In genomic region chrX:15860556-15861008, ce11 we compare ENCODE assay signal across 7 worm cellular contexts.
A peak's percentile ranks its signal among the peaks of the same experiment; 100 is the strongest.
TF ChIP-seq lines count a peak whose summit lies in the region.

F53H4.6 (minus strand) TSS chrX:15860606.

TF ChIP-seq in whole organism, L1 larva, 84 proteins besides CTCF, POLR2A, EP300 and RAD21 (continues in another document):
- no peak for TF ChIP-seq lin-39 (tag; optimal IDR thresholded peaks at IDR 0.05; lab: Kevin White, UChicago)
- TF ChIP-seq nhr-90 (tag; optimal IDR thresholded peaks at IDR 0.05; lab: Kevin White, UChicago; ENCODE audit: poor library complexity): no peak
- TF ChIP-seq fkh-4 (tag; optimal IDR thresholded peaks at IDR 0.05; lab: Kevin White, UChicago; ENCODE audit: borderline replicate concordance): no peak
- no peak for TF ChIP-seq Y116A8C.19 (tag; optimal IDR thresholded peaks at IDR 0.05; lab: Kevin White, UChicago; ENCODE audit: borderline replicate concordance)
- no peak for TF ChIP-seq ceh-63 (GFP tag; optimal IDR thresholded peaks at IDR 0.05; lab: Kevin White, UChicago)
- peak; percentile 28 for TF ChIP-seq zip-4 (GFP tag; optimal IDR thresholded peaks at IDR 0.05; lab: Kevin White, UChicago)
- peak; percentile 69 for TF ChIP-seq nhr-47 (tag; optimal IDR thresholded peaks at IDR 0.05; lab: Kevin White, UChicago)
- no peak for TF ChIP-seq sox-4 (tag; optimal IDR thresholded peaks at IDR 0.05; lab: Kevin White, UChicago)
- TF ChIP-seq F16B12.6 (tag; optimal IDR thresholded peaks at IDR 0.05; lab: Kevin White, UChicago): no peak
- TF ChIP-seq ceh-82 (tag; optimal IDR thresholded peaks at IDR 0.05; lab: Kevin White, UChicago): no peak
- peak; percentile 66 for TF ChIP-seq nhr-71 (tag; optimal IDR thresholded peaks at IDR 0.05; lab: Kevin White, UChicago)
- TF ChIP-seq isw-1 (GFP tag; IDR thresholded peaks at IDR 0.05; lab: Robert Waterston, UW): peak; percentile 72
- TF ChIP-seq blmp-1 (tag; optimal IDR thresholded peaks at IDR 0.05; lab: Kevin White, UChicago): no peak

TF ChIP-seq in whole organism, L2 larva, 48 proteins besides CTCF, POLR2A, EP300 and RAD21:
- TF ChIP-seq crh-2 (tag; optimal IDR thresholded peaks at IDR 0.05; lab: Kevin White, UChicago) (peak; percentile 6), lin-39 (tag; optimal IDR thresholded peaks at IDR 0.05; lab: Kevin White, UChicago) (no peak), unc-55 (GFP tag; optimal IDR thresholded peaks at IDR 0.05; lab: Kevin White, UChicago) (peak; percentile 62), zag-1 (tag; optimal IDR thresholded peaks at IDR 0.05; lab: Kevin White, UChicago) (no peak), nhr-129 (tag; optimal IDR thresholded peaks at IDR 0.05; lab: Kevin White, UChicago) (peak; percentile 34), lin-11 (tag; optimal IDR thresholded peaks at IDR 0.05; lab: Kevin White, UChicago) (no peak), unc-62 (GFP tag; optimal IDR thresholded peaks at IDR 0.05; lab: Kevin White, UChicago) (no peak), sma-9 (GFP tag; optimal IDR thresholded peaks at IDR 0.05; lab: Kevin White, UChicago) (no peak), sma-9 (tag; optimal IDR thresholded peaks at IDR 0.05; lab: Kevin White, UChicago) (no peak), lsy-2 (tag; optimal IDR thresholded peaks at IDR 0.05; lab: Kevin White, UChicago) (peak; percentile 30 to 74), Y55F3AM.14 (GFP tag; optimal IDR thresholded peaks at IDR 0.05; lab: Kevin White, UChicago) (no peak), C34F6.9 (tag; optimal IDR thresholded peaks at IDR 0.05; lab: Kevin White, UChicago) (peak; percentile 11), elt-1 (tag; optimal IDR thresholded peaks at IDR 0.05; lab: Kevin White, UChicago) (no peak)
TF ChIP-seq in whole organism, L2 larva: peak in this region for 5.

TF ChIP-seq in whole organism, L3 larva, 47 proteins besides CTCF, POLR2A, EP300 and RAD21 (continues in another document):
- no peak for TF ChIP-seq ceh-16 (tag; optimal IDR thresholded peaks at IDR 0.05; lab: Kevin White, UChicago)
- no peak for TF ChIP-seq tbx-2 (tag; optimal IDR thresholded peaks at IDR 0.05; lab: Kevin White, UChicago)
- no peak for TF ChIP-seq nhr-11 (tag; optimal IDR thresholded peaks at IDR 0.05; lab: Kevin White, UChicago)
- TF ChIP-seq nhr-237 (tag; optimal IDR thresholded peaks at IDR 0.05; lab: Kevin White, UChicago): no peak
- no peak for TF ChIP-seq jun-1 (tag; optimal IDR thresholded peaks at IDR 0.05; lab: Kevin White, UChicago)
- TF ChIP-seq egl-5 (tag; optimal IDR thresholded peaks at IDR 0.05; lab: Kevin White, UChicago): no peak
- TF ChIP-seq eor-1 (tag; optimal IDR thresholded peaks at IDR 0.05; lab: Kevin White, UChicago): no peak
- peak; percentile 77 for TF ChIP-seq lin-15B (tag; optimal IDR thresholded peaks at IDR 0.05; lab: Kevin White, UChicago)
- no peak for TF ChIP-seq ceh-82 (tag; optimal IDR thresholded peaks at IDR 0.05; lab: Kevin White, UChicago)
- TF ChIP-seq nhr-23 (tag; optimal IDR thresholded peaks at IDR 0.05; lab: Kevin White, UChicago): no peak
- no peak for TF ChIP-seq ztf-4 (tag; optimal IDR thresholded peaks at IDR 0.05; lab: Kevin White, UChicago)
- TF ChIP-seq pqm-1 (tag; optimal IDR thresholded peaks at IDR 0.05; lab: Kevin White, UChicago): no peak
- TF ChIP-seq ceh-9 (tag; optimal IDR thresholded peaks at IDR 0.05; lab: Kevin White, UChicago): no peak
- no peak for TF ChIP-seq pha-4 (tag; optimal IDR thresholded peaks at IDR 0.05; lab: Kevin White, UChicago)
- peak; percentile 62 for TF ChIP-seq lsy-12 (tag; optimal IDR thresholded peaks at IDR 0.05; lab: Kevin White, UChicago)

TF ChIP-seq in whole organism, L4 larva, 104 proteins besides CTCF, POLR2A, EP300 and RAD21 (continues in another document):
- no peak for TF ChIP-seq nhr-10 (tag; optimal IDR thresholded peaks at IDR 0.05; lab: Kevin White, UChicago)
- TF ChIP-seq duxl-1 (tag; optimal IDR thresholded peaks at IDR 0.05; lab: Kevin White, UChicago; ENCODE audit: poor library complexity): no peak
- TF ChIP-seq T20F7.1 (GFP tag; optimal IDR thresholded peaks at IDR 0.05; lab: Kevin White, UChicago): no peak
- TF ChIP-seq nhr-11 (tag; optimal IDR thresholded peaks at IDR 0.05; lab: Kevin White, UChicago): peak; percentile 16
- peak; percentile 3 for TF ChIP-seq dve-1 (tag; optimal IDR thresholded peaks at IDR 0.05; lab: Kevin White, UChicago; ENCODE audit: insufficient read depth)
- TF ChIP-seq lin-38 (GFP tag; IDR thresholded peaks at IDR 0.05; lab: Robert Waterston, UW): peak; percentile 85
- peak; percentile 25 for TF ChIP-seq rbr-2 (tag; optimal IDR thresholded peaks at IDR 0.05; lab: Kevin White, UChicago)
- TF ChIP-seq dpl-1 (GFP tag; optimal IDR thresholded peaks at IDR 0.05; lab: Kevin White, UChicago): peak; percentile 27
- peak; percentile 69 for TF ChIP-seq hmg-1.1 (GFP tag; IDR thresholded peaks at IDR 0.05; lab: Robert Waterston, UW)
- peak; percentile 25 for TF ChIP-seq hlh-11 (tag; optimal IDR thresholded peaks at IDR 0.05; lab: Kevin White, UChicago)
- peak; percentile 19 for TF ChIP-seq F37D6.2 (tag; optimal IDR thresholded peaks at IDR 0.05; lab: Kevin White, UChicago)
- TF ChIP-seq mdl-1 (tag; optimal IDR thresholded peaks at IDR 0.05; lab: Kevin White, UChicago): peak in 1 of 2 experiments; percentile 30
- TF ChIP-seq dmd-9 (GFP tag; IDR thresholded peaks at IDR 0.05; lab: Robert Waterston, UW): 0 out of 2 replicates have a peak, but pooled peaks have one; percentile 39

TF ChIP-seq in whole organism, late embryonic, 69 proteins besides CTCF, POLR2A, EP300 and RAD21:
- TF ChIP-seq unc-42 (tag; optimal IDR thresholded peaks at IDR 0.05; lab: Kevin White, UChicago): peak; percentile 11
- peak; percentile 4 for TF ChIP-seq pax-1 (tag; optimal IDR thresholded peaks at IDR 0.05; lab: Kevin White, UChicago)
- peak; percentile 38 for TF ChIP-seq nfya-1 (tag; optimal IDR thresholded peaks at IDR 0.05; lab: Kevin White, UChicago)
- no peak for TF ChIP-seq sox-4 (tag; optimal IDR thresholded peaks at IDR 0.05; lab: Kevin White, UChicago)
- peak; percentile 23 for TF ChIP-seq ref-2 (tag; optimal IDR thresholded peaks at IDR 0.05; lab: Kevin White, UChicago)
- peak; percentile 24 for TF ChIP-seq ceh-31 (tag; optimal IDR thresholded peaks at IDR 0.05; lab: Kevin White, UChicago)
- no peak for TF ChIP-seq unc-55 (GFP tag; optimal IDR thresholded peaks at IDR 0.05; lab: Kevin White, UChicago)

TF ChIP-seq in whole organism, mixed stage, embryonic, 35 proteins besides CTCF, POLR2A, EP300 and RAD21:
- TF ChIP-seq blmp-1 (tag; optimal IDR thresholded peaks at IDR 0.05; lab: Kevin White, UChicago) (no peak), mep-1 (tag; optimal IDR thresholded peaks at IDR 0.05; lab: Kevin White, UChicago) (no peak), mab-5 (tag; optimal IDR thresholded peaks at IDR 0.05; lab: Kevin White, UChicago) (no peak), lsy-2 (tag; optimal IDR thresholded peaks at IDR 0.05; lab: Kevin White, UChicago) (peak; percentile 9), mls-2 (tag; optimal IDR thresholded peaks at IDR 0.05; lab: Kevin White, UChicago) (peak; percentile 30), pha-4 (tag; optimal IDR thresholded peaks at IDR 0.05; lab: Kevin White, UChicago) (no peak)

TF ChIP-seq in whole organism, young adult, 124 proteins besides CTCF, POLR2A, EP300 and RAD21:
- TF ChIP-seq pbrm-1 (GFP tag; IDR thresholded peaks at IDR 0.05; lab: Robert Waterston, UW) (0 out of 2 replicates have a peak, but pooled peaks have one; percentile 10), let-607 (tag; optimal IDR thresholded peaks at IDR 0.05; lab: Kevin White, UChicago) (no peak), attf-5 (GFP tag; optimal IDR thresholded peaks at IDR 0.05; lab: Kevin White, UChicago) (peak; percentile 23), attf-3 (GFP tag; conservative IDR thresholded peaks at IDR 0.05; lab: Robert Waterston, UW) (peak; percentile 54; the same call in 1 of the 2 replicates), Y56A3A.18 (GFP tag; IDR thresholded peaks at IDR 0.05; lab: Robert Waterston, UW) (no peak), mcd-1 (GFP tag; IDR thresholded peaks at IDR 0.05; lab: Robert Waterston, UW) (peak; percentile 87), ztf-18 (tag; optimal IDR thresholded peaks at IDR 0.05; lab: Kevin White, UChicago) (peak; percentile 21), F57A8.1 (GFP tag; optimal IDR thresholded peaks at IDR 0.05; lab: Kevin White, UChicago) (no peak), lin-40 (tag; optimal IDR thresholded peaks at IDR 0.05; lab: Kevin White, UChicago) (peak; percentile 28), hmg-1.2 (GFP tag; IDR thresholded peaks at IDR 0.05; lab: Robert Waterston, UW) (peak; percentile 90)
